Worm (Caenorhabditis elegans) whole organism, L1 larva: Measurements from ENCODE around the gene smf-1.
A peak's percentile ranks its signal among the peaks of the same experiment; 100 is the strongest.

Source experiments
- C34B4.2 ChIP-seq: sonication (generic microtip); optimal IDR thresholded peaks from 2 replicates; lab custom pipeline; 2017; ENCODE audit warnings: mild to moderate bottlenecking, missing genetic modification characterization, missing compliant biosample characterization
- F16B12.6 ChIP-seq: fragments of 150-350 bp; optimal IDR thresholded peaks from 2 replicates; lab custom pipeline; 2014; ENCODE audit warnings: missing biosample characterization, missing genetic modification characterization
- aha-1 ChIP-seq: fragments of 150-350 bp; optimal IDR thresholded peaks from 2 replicates; lab custom pipeline; 2014; ENCODE audit warnings: missing biosample characterization, missing genetic modification characterization
- aly-2 ChIP-seq: fragments of 150-350 bp; optimal IDR thresholded peaks from 2 replicates; lab custom pipeline; 2014; ENCODE audit warnings: missing biosample characterization, missing genetic modification characterization
- ceh-63 ChIP-seq: fragments of 200-800 bp; sonication (Bioruptor generic); optimal IDR thresholded peaks from 2 replicates; lab custom pipeline; 2018; ENCODE audit warnings: mild to moderate bottlenecking, missing genetic modification characterization, missing compliant biosample characterization
- ceh-8 ChIP-seq: fragments of 200-800 bp; sonication (Bioruptor generic); optimal IDR thresholded peaks from 2 replicates; lab custom pipeline; 2018; ENCODE audit warnings: mild to moderate bottlenecking, missing genetic modification characterization, moderate library complexity, missing compliant biosample characterization
- ceh-88 ChIP-seq: fragments of 200-800 bp; sonication (Bioruptor generic); IDR thresholded peaks from 2 replicates; pipeline ENCODE4 v1.3.6; 2022; ENCODE audit warnings: missing genetic modification characterization, missing compliant biosample characterization
- ceh-90 ChIP-seq: sonication (generic microtip); optimal IDR thresholded peaks from 2 replicates; lab custom pipeline; 2016; ENCODE audit warnings: missing genetic modification characterization, missing compliant biosample characterization
- dpl-1 ChIP-seq, 3 experiments: fragments of 150-350 bp in 2 of 3; sonication (generic microtip) in 1 of 3; optimal IDR thresholded peaks; 2 replicates each; lab custom pipeline; 2014 to 2017; ENCODE audit warnings: missing biosample characterization in 3 of 3, missing genetic modification characterization in 3 of 3, missing genetic modification reagents in 3 of 3
- dsc-1 ChIP-seq: sonication (generic microtip); optimal IDR thresholded peaks from 2 replicates; lab custom pipeline; 2016; ENCODE audit warnings: mild to moderate bottlenecking, missing genetic modification characterization, missing compliant biosample characterization
- efl-1 ChIP-seq, 4 experiments: fragments of 150-350 bp; optimal IDR thresholded peaks in 3 of 4; peaks in 1 of 4; 1 replicate in 1 of 4; 2 replicates in 3 of 4; lab custom pipeline; 2014; ENCODE audit warnings: missing biosample characterization in 2 of 4, missing genetic modification characterization in 2 of 4, missing genetic modification reagents in 2 of 4
- egl-27 ChIP-seq, 2 experiments: fragments of 150-350 bp in 1 of 2; sonication (generic microtip); optimal IDR thresholded peaks; 3 replicates each; lab custom pipeline; 2017 to 2018; ENCODE audit warnings: missing biosample characterization in 2 of 2, missing genetic modification characterization in 2 of 2, missing genetic modification reagents in 2 of 2
- elt-3 ChIP-seq, 6 experiments: fragments of 150-350 bp in 1 of 6; sonication (generic microtip); optimal IDR thresholded peaks; 2 replicates each; lab custom pipeline; 2017 to 2018; ENCODE audit warnings: missing biosample characterization in 6 of 6, missing genetic modification characterization in 6 of 6, inconsistent platforms in 1 of 6
- ets-5 ChIP-seq: fragments of 200-800 bp; sonication (Bioruptor generic); IDR thresholded peaks from 2 replicates; pipeline ENCODE4 v1.3.6; 2022; ENCODE audit warnings: missing genetic modification characterization, missing compliant biosample characterization
- fkh-10 ChIP-seq: sonication (generic microtip); optimal IDR thresholded peaks from 2 replicates; lab custom pipeline; 2017; ENCODE audit warnings: missing biosample characterization, missing genetic modification reagents, missing genetic modification characterization
- fkh-8 ChIP-seq: sonication (generic microtip); optimal IDR thresholded peaks from 2 replicates; lab custom pipeline; 2016; ENCODE audit warnings: mild to moderate bottlenecking, missing genetic modification characterization, missing compliant biosample characterization
- fos-1 ChIP-seq: fragments of 150-350 bp; optimal IDR thresholded peaks from 2 replicates; lab custom pipeline; 2014; ENCODE audit warnings: missing biosample characterization, missing genetic modification characterization
- hlh-17 ChIP-seq: fragments of 200-800 bp; sonication (Bioruptor generic); optimal IDR thresholded peaks from 2 replicates; lab custom pipeline; 2018; ENCODE audit warnings: missing genetic modification characterization, mild to moderate bottlenecking, missing compliant biosample characterization, moderate library complexity, borderline replicate concordance
- hpl-2 ChIP-seq: fragments of 150-350 bp; optimal IDR thresholded peaks from 2 replicates; lab custom pipeline; 2014; ENCODE audit warnings: missing biosample characterization, missing genetic modification reagents, missing genetic modification characterization
- irx-1 ChIP-seq: sonication (generic microtip); optimal IDR thresholded peaks from 2 replicates; lab custom pipeline; 2016; ENCODE audit warnings: missing genetic modification characterization, missing compliant biosample characterization
- jun-1 ChIP-seq: fragments of 150-350 bp; optimal IDR thresholded peaks from 2 replicates; lab custom pipeline; 2014; ENCODE audit warnings: missing biosample characterization, missing genetic modification reagents, missing genetic modification characterization
- lin-13 ChIP-seq: fragments of 150-350 bp; optimal IDR thresholded peaks from 2 replicates; lab custom pipeline; 2014; ENCODE audit warnings: missing biosample characterization, missing genetic modification reagents, missing genetic modification characterization
- lin-15B ChIP-seq: fragments of 150-350 bp; sonication (generic microtip); optimal IDR thresholded peaks from 3 replicates; lab custom pipeline; 2014; ENCODE audit warnings: missing biosample characterization, missing genetic modification characterization
- lin-35 ChIP-seq, 2 experiments: fragments of 150-350 bp; optimal IDR thresholded peaks; 2 replicates each; lab custom pipeline; 2014; ENCODE audit warnings: missing biosample characterization in 2 of 2, missing genetic modification characterization in 2 of 2, missing genetic modification reagents in 2 of 2
- lsy-2 ChIP-seq, 2 experiments: fragments of 150-350 bp; optimal IDR thresholded peaks; 2 replicates each; lab custom pipeline; 2014; ENCODE audit warnings: missing biosample characterization in 2 of 2, missing genetic modification characterization in 2 of 2
- mef-2 ChIP-seq: fragments of 150-350 bp; optimal IDR thresholded peaks from 2 replicates; lab custom pipeline; 2014; ENCODE audit warnings: missing biosample characterization, missing genetic modification characterization
- mep-1 ChIP-seq: fragments of 150-350 bp; optimal IDR thresholded peaks from 2 replicates; lab custom pipeline; 2014; ENCODE audit warnings: missing biosample characterization, missing genetic modification characterization
- nhr-11 ChIP-seq: fragments of 150-350 bp; optimal IDR thresholded peaks from 2 replicates; lab custom pipeline; 2014; ENCODE audit warnings: missing biosample characterization, missing genetic modification characterization
- nhr-19 ChIP-seq: fragments of 200-800 bp; sonication (Bioruptor generic); conservative IDR thresholded peaks from 2 replicates; pipeline ENCODE4 v1.3.6; 2022; ENCODE audit warnings: missing genetic modification characterization, missing compliant biosample characterization
- nhr-20 ChIP-seq: sonication (generic microtip); optimal IDR thresholded peaks from 2 replicates; lab custom pipeline; 2016; ENCODE audit warnings: mild to moderate bottlenecking, missing genetic modification characterization, missing compliant biosample characterization
- pag-3 ChIP-seq: sonication (generic microtip); optimal IDR thresholded peaks from 2 replicates; lab custom pipeline; 2017; ENCODE audit warnings: missing genetic modification characterization, mild to moderate bottlenecking, missing compliant biosample characterization, antibody characterized with exemption, borderline replicate concordance; ENCODE audit not compliant: insufficient read depth
- rnt-1 ChIP-seq: sonication (generic microtip); optimal IDR thresholded peaks from 2 replicates; lab custom pipeline; 2016; ENCODE audit warnings: mild to moderate bottlenecking, missing genetic modification characterization, moderate library complexity, missing compliant biosample characterization
- snpc-4 ChIP-seq: fragments of 150-350 bp; optimal IDR thresholded peaks from 2 replicates; lab custom pipeline; 2014; ENCODE audit warnings: missing biosample characterization, missing genetic modification characterization
- snu-23 ChIP-seq: sonication (generic microtip); optimal IDR thresholded peaks from 2 replicates; lab custom pipeline; 2016; ENCODE audit warnings: missing genetic modification characterization, missing compliant biosample characterization
- sox-4 ChIP-seq: sonication (generic microtip); optimal IDR thresholded peaks from 2 replicates; lab custom pipeline; 2016; ENCODE audit warnings: missing genetic modification characterization, missing compliant biosample characterization
- sptf-1 ChIP-seq: fragments of 150-350 bp; optimal IDR thresholded peaks from 2 replicates; lab custom pipeline; 2014; ENCODE audit warnings: missing biosample characterization, missing genetic modification characterization
- sup-37 ChIP-seq: fragments of 200-800 bp; sonication (Bioruptor generic); optimal IDR thresholded peaks from 2 replicates; lab custom pipeline; 2018; ENCODE audit warnings: mild to moderate bottlenecking, missing genetic modification characterization, missing compliant biosample characterization
- swsn-7 ChIP-seq: sonication (generic microtip); optimal IDR thresholded peaks from 2 replicates; lab custom pipeline; 2016; ENCODE audit warnings: missing genetic modification characterization, missing compliant biosample characterization
- tbx-2 ChIP-seq: sonication (generic microtip); optimal IDR thresholded peaks from 2 replicates; lab custom pipeline; 2016; ENCODE audit warnings: missing genetic modification characterization, missing compliant biosample characterization
- tlp-1 ChIP-seq: fragments of 150-350 bp; optimal IDR thresholded peaks from 2 replicates; lab custom pipeline; 2014; ENCODE audit warnings: missing biosample characterization, missing genetic modification characterization
- unc-130 ChIP-seq: fragments of 150-350 bp; optimal IDR thresholded peaks from 2 replicates; lab custom pipeline; 2017; ENCODE audit warnings: missing biosample characterization, missing genetic modification characterization, inconsistent platforms
- unc-86 ChIP-seq: sonication (generic microtip); optimal IDR thresholded peaks from 2 replicates; lab custom pipeline; 2016; ENCODE audit warnings: missing genetic modification characterization, missing compliant biosample characterization
- unc-98 ChIP-seq: fragments of 200-800 bp; sonication (Bioruptor generic); IDR thresholded peaks from 2 replicates; pipeline ENCODE4 v1.3.6; 2022; ENCODE audit warnings: missing genetic modification characterization, missing compliant biosample characterization
- vab-15 ChIP-seq: sonication (generic microtip); optimal IDR thresholded peaks from 2 replicates; lab custom pipeline; 2017; ENCODE audit warnings: missing genotype, mild to moderate bottlenecking, missing genetic modification characterization, missing compliant biosample characterization
- xbp-1 ChIP-seq: sonication (generic microtip); optimal IDR thresholded peaks from 2 replicates; lab custom pipeline; 2016; ENCODE audit warnings: missing genetic modification characterization, missing compliant biosample characterization
- zag-1 ChIP-seq: fragments of 150-350 bp; optimal IDR thresholded peaks from 2 replicates; lab custom pipeline; 2014; ENCODE audit warnings: missing biosample characterization, missing genetic modification characterization
- zip-4 ChIP-seq: fragments of 200-800 bp; sonication (Bioruptor generic); optimal IDR thresholded peaks from 2 replicates; lab custom pipeline; 2018; ENCODE audit warnings: mild to moderate bottlenecking, missing genetic modification characterization, moderate library complexity, missing compliant biosample characterization
- ztf-11 ChIP-seq, 2 experiments: sonication (generic microtip); optimal IDR thresholded peaks; 2 replicates each; lab custom pipeline; 2016 to 2017; ENCODE audit warnings: missing genetic modification characterization in 2 of 2, missing biosample characterization in 1 of 2, missing compliant biosample characterization in 1 of 2

smf-1 gene

ce11 chrX:6737329-6738008, 14.6 kb upstream of the smf-1 start (continued):
- TF ChIP-seq ztf-11 (tag; optimal IDR thresholded peaks at IDR 0.05; lab: Kevin White, UChicago) (peak in 1 of 2 experiments; percentile 63), hlh-17 (GFP tag; lab: Kevin White, UChicago) (no peak), sox-4 (peak; percentile 58), elt-3 (tag; optimal IDR thresholded peaks at IDR 0.05; lab: Kevin White, UChicago) (peak in 5 of 6 experiments; percentile 16 to 98 (median 63)), snpc-4 (peak; percentile 22), hpl-2 (no peak), lin-35 (GFP tag; optimal IDR thresholded peaks at IDR 0.05; lab: Kevin White, UChicago) (peak; percentile 56 to 75), fos-1 (peak; percentile 40), tbx-2 (tag; lab: Kevin White, UChicago) (peak; percentile 98), nhr-11 (tag; lab: Kevin White, UChicago) (peak; percentile 82), egl-27 (tag; optimal IDR thresholded peaks at IDR 0.05; lab: Kevin White, UChicago) (peak; percentile 93 to 96), lin-13 (GFP tag; lab: Kevin White, UChicago) (peak; percentile 68), ceh-90 (no peak), aly-2 (tag; lab: Kevin White, UChicago) (no peak), ceh-63 (GFP tag; lab: Kevin White, UChicago) (no peak), jun-1 (tag; lab: Kevin White, UChicago) (peak; percentile 80), unc-98 (0 out of 2 replicates have a peak, but pooled peaks have one; percentile 45), lsy-2 (tag; optimal IDR thresholded peaks at IDR 0.05; lab: Kevin White, UChicago) (peak; percentile 75 to 82), nhr-19 (GFP tag; lab: Robert Waterston, UW) (peak; percentile 95), snu-23 (GFP tag; lab: Kevin White, UChicago) (peak; percentile 97), sptf-1 (tag; lab: Kevin White, UChicago) (no peak), F16B12.6 (no peak), dpl-1 (GFP tag; optimal IDR thresholded peaks at IDR 0.05; lab: Kevin White, UChicago) (peak; percentile 25 to 48 (median 42)), sup-37 (peak; percentile 82), pag-3 (tag; lab: Kevin White, UChicago) (no peak), ceh-88 (GFP tag; lab: Robert Waterston, UW) (peak; percentile 83), fkh-10 (GFP tag; lab: Kevin White, UChicago) (peak; percentile 64), fkh-8 (tag; lab: Kevin White, UChicago) (peak; percentile 90), mef-2 (tag; lab: Kevin White, UChicago) (peak; percentile 89), nhr-20 (peak; percentile 99), aha-1 (tag; lab: Kevin White, UChicago) (no peak), vab-15 (tag; lab: Kevin White, UChicago) (peak; percentile 48), mep-1 (tag; lab: Kevin White, UChicago) (peak; percentile 78), unc-86 (peak; percentile 90), zip-4 (GFP tag; lab: Kevin White, UChicago) (peak; percentile 56), C34B4.2 (tag; lab: Kevin White, UChicago) (no peak)

ce11 chrX:6736358-6736991, 13.6 kb upstream of the smf-1 start:
- TF ChIP-seq unc-130 (tag; lab: Kevin White, UChicago): peak; percentile 48
- peak; percentile 69 for TF ChIP-seq irx-1 (tag; lab: Kevin White, UChicago)
- peak; percentile 94 to 99 (median 98) for TF ChIP-seq elt-3 (tag; optimal IDR thresholded peaks at IDR 0.05; lab: Kevin White, UChicago)
- no peak for TF ChIP-seq ceh-8 (GFP tag; lab: Kevin White, UChicago)
- peak in 1 of 2 experiments; percentile 31 for TF ChIP-seq egl-27 (tag; optimal IDR thresholded peaks at IDR 0.05; lab: Kevin White, UChicago)
- TF ChIP-seq ets-5: no peak
- TF ChIP-seq rnt-1 (tag; lab: Kevin White, UChicago): peak; percentile 21
- peak; percentile 45 for TF ChIP-seq vab-15 (tag; lab: Kevin White, UChicago)
- TF ChIP-seq hpl-2: no peak
- no peak for TF ChIP-seq lin-15B (tag; lab: Kevin White, UChicago)
- peak; percentile 68 for TF ChIP-seq dsc-1 (tag; lab: Kevin White, UChicago)
- TF ChIP-seq mep-1 (tag; lab: Kevin White, UChicago): peak; percentile 63
- peak; percentile 2 for TF ChIP-seq fos-1
- peak; percentile 32 to 62 for TF ChIP-seq lsy-2 (tag; optimal IDR thresholded peaks at IDR 0.05; lab: Kevin White, UChicago)
- peak; percentile 64 for TF ChIP-seq swsn-7 (tag; lab: Kevin White, UChicago)
- TF ChIP-seq tlp-1 (tag; lab: Kevin White, UChicago): peak; percentile 60
- TF ChIP-seq sox-4: peak; percentile 47
- TF ChIP-seq xbp-1: peak; percentile 16
- TF ChIP-seq efl-1 (optimal IDR thresholded peaks at IDR 0.05; lab: Kevin White, UChicago): peak in 1 of 2 experiments; percentile 26
- TF ChIP-seq efl-1 (GFP tag; optimal IDR thresholded peaks at IDR 0.05 in 1 of 2; lab: Kevin White, UChicago): peak in 1 of 2 experiments; percentile 45
- peak; percentile 71 for TF ChIP-seq tbx-2 (tag; lab: Kevin White, UChicago)
- peak; percentile 51 for TF ChIP-seq zag-1 (tag; lab: Kevin White, UChicago)
